Fruit fly (Drosophila melanogaster) ovary, adult (tissue): Measurements from ENCODE around the gene Notum.

Source experiments
- CG17801 ChIP-seq: fragments of 200-800 bp; optimal IDR thresholded peaks from 2 replicates; lab custom pipeline; 2019; ENCODE audit warnings: missing biosample characterization, mild to moderate bottlenecking, missing genetic modification characterization, moderate library complexity; ENCODE audit not compliant: partially characterized antibody

Notum gene

dm6 chr3L:16023020-16023648, at the start of gene Notum:
TSS of gene Notum (plus strand) at chr3L:16023480.
- no peak for TF ChIP-seq CG17801 (GFP tag; lab: Kevin White, UChicago)

dm6 chr3L:15974166-15974565, 49.1 kb upstream of the Notum start:
- TF ChIP-seq CG17801 (GFP tag; lab: Kevin White, UChicago) = no peak

dm6 chr3L:15975068-15975467, 48.2 kb upstream of the Notum start, which contains the start of gene CG17026:
TSS of gene CG17026 (plus strand) at chr3L:15975368.
- no peak for TF ChIP-seq CG17801 (GFP tag; lab: Kevin White, UChicago)

dm6 chr3L:15976758-15977157, 46.5 kb upstream of the Notum start, which contains the start of gene CG17029:
TSS of gene CG17029 (plus strand) at chr3L:15976870.
- TF ChIP-seq CG17801 (GFP tag; lab: Kevin White, UChicago) = peak; percentile 8

dm6 chr3L:15977565-15977964, 45.7 kb upstream of the Notum start:
- TF ChIP-seq CG17801 (GFP tag; lab: Kevin White, UChicago) = no peak

- TF ChIP-seq CG17801 (GFP tag; lab: Kevin White, UChicago) = no peak
Measured at dm6 chr3L:15978224-15978623, 45.1 kb upstream of the Notum start, which contains the start of gene CG17028. TSS of gene CG17028 (plus strand) at chr3L:15978524.

- TF ChIP-seq CG17801 (GFP tag; lab: Kevin White, UChicago) = no peak
Measured at dm6 chr3L:15979240-15979639, 44.0 kb upstream of the Notum start.

dm6 chr3L:15979912-15980311, 43.4 kb upstream of the Notum start, which contains the start of gene CG17027:
TSS of gene CG17027 (plus strand) at chr3L:15980100.
- TF ChIP-seq CG17801 (GFP tag; lab: Kevin White, UChicago) = no peak

dm6 chr3L:15981403-15981802, 41.9 kb upstream of the Notum start:
- no peak for TF ChIP-seq CG17801 (GFP tag; lab: Kevin White, UChicago)

- no peak for TF ChIP-seq CG17801 (GFP tag; lab: Kevin White, UChicago)
Measured at dm6 chr3L:15982148-15982547, 41.1 kb upstream of the Notum start.

dm6 chr3L:15982783-15983432, 40.4 kb upstream of the Notum start, which contains the start of the genes brm and Arl1:
TSS of gene brm (minus strand) at chr3L:15982869.
TSS of gene Arl1 (plus strand) at chr3L:15983135.
- peak; percentile 99 for TF ChIP-seq CG17801 (GFP tag; lab: Kevin White, UChicago)

dm6 chr3L:15987635-15988034, 35.6 kb upstream of the Notum start, which contains the start of gene PolD1:
TSS of gene PolD1 (minus strand) at chr3L:15987815.
- no peak for TF ChIP-seq CG17801 (GFP tag; lab: Kevin White, UChicago)

- TF ChIP-seq CG17801 (GFP tag; lab: Kevin White, UChicago) = peak; percentile 37
Measured at dm6 chr3L:15988039-15988546, 35.2 kb upstream of the Notum start, which contains the start of gene Hip14. TSS of gene Hip14 (plus strand) at chr3L:15988236.

dm6 chr3L:15996019-15996418, 27.3 kb upstream of the Notum start:
- no peak for TF ChIP-seq CG17801 (GFP tag; lab: Kevin White, UChicago)

- no peak for TF ChIP-seq CG17801 (GFP tag; lab: Kevin White, UChicago)
Measured at dm6 chr3L:15998217-15998616, 25.1 kb upstream of the Notum start.
